Worm (Caenorhabditis elegans) whole organism, L4/young adult: ENCODE data around the gene daf-37.

ENCODE experiments used
- W03F9.2 ChIP-seq: fragments of 150-350 bp; optimal IDR thresholded peaks from 2 replicates; lab custom pipeline; 2014; ENCODE audit warnings: missing biosample characterization, missing genetic modification characterization
- dao-5 ChIP-seq: sonication (generic microtip); optimal IDR thresholded peaks from 2 replicates; lab custom pipeline; 2016; ENCODE audit warnings: missing genotype, missing genetic modification characterization, moderate library complexity, missing compliant biosample characterization
- him-1 ChIP-seq: sonication (generic microtip); optimal IDR thresholded peaks from 2 replicates; lab custom pipeline; 2016; ENCODE audit warnings: missing genotype, missing genetic modification reagents, missing genetic modification characterization, missing compliant biosample characterization

The daf-37 gene

DNA sequence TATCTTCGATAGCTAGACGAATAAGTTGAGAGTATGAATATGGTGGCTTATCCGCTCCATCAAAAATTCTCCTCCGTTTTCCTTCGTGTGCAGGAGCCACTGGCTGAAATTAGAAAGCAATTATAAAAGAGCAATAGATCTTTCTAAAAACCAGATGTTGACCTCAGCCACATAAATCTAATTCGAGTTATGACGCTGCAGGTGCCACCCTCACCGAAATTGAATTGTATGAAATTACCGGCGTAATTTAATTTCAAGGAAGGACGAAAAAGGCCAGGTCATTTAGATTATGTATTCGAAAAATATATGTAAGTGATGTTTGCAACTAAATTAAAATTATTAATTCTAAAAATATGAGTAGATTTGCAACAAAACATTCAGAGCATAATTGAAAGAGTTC, 17.2 kb downstream of the daf-37 start:
- TF ChIP-seq W03F9.2 (tag; lab: Kevin White, UChicago) (no peak), dao-5 (tag; lab: Kevin White, UChicago) (no peak), him-1 (tag; lab: Kevin White, UChicago) (no peak)

DNA sequence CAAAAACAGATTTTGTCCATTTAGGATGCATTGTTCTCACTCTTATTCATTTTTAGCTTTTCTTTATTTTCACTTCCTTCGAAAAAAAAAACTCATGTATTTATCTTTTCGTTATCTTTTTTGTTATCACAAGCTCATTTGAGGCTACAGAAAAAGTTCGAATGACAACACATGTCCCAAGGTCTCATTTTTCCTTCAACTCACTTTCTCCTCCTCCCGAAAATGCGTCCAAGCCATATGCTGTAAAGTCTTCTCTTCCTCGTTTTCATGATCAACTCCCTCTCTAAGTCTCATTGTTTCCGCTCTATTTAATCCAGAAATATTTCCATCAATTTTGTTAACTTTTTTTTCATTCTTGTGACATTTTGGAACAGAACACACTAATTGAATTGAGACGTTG, 26.7 kb downstream of the daf-37 start:
- no peak for TF ChIP-seq dao-5 (tag; lab: Kevin White, UChicago)
- TF ChIP-seq him-1 (tag; lab: Kevin White, UChicago): no peak
- TF ChIP-seq W03F9.2 (tag; lab: Kevin White, UChicago): no peak

DNA sequence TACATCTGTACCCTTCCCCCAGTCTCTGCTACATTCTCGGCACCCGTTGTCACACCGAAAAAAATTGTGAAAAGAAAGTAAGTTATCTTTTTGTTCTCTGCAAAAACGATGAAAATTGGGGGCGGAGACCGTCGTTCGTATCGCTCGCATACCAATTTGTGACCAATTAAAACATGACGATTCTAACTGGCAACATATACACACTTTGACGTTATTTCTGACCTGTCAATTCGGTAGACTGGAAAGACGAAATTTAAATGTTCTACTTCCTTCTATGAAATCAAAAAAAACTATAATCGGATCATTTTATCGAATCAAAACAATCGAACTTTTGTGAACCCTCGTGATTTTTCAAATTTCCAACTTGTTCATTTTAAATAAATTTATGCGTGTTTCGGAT, 27.5 kb downstream of the daf-37 start:
- TF ChIP-seq W03F9.2 (tag; lab: Kevin White, UChicago) (no peak), him-1 (tag; lab: Kevin White, UChicago) (no peak), dao-5 (tag; lab: Kevin White, UChicago) (no peak)

DNA sequence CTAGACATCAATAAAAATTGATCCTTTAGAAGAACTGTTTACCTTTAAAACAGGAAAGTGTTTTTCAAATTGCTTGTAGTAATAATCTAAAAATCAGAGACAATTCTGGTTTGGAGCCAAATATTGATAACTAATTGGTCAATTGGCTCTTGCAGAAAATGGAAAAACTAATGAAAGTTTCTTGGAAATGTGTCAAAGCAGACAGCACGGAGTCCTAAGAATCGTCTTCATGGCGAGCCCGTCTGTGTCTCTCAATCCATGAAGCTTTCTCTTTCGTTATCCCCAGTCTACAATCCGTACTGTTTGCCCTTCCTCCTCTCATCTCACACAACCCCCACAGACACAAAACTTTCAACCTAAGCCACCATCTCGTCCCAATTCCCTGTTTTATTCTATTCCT, 28.5 kb downstream of the daf-37 start, which contains the start of gene F40H3.1:
Gene F40H3.1, plus strand, starts transcription at position 301 of the 400 bp plus-strand sequence.
- TF ChIP-seq him-1 (tag; lab: Kevin White, UChicago): no peak
- no peak for TF ChIP-seq W03F9.2 (tag; lab: Kevin White, UChicago)
- TF ChIP-seq dao-5 (tag; lab: Kevin White, UChicago): no peak

DNA sequence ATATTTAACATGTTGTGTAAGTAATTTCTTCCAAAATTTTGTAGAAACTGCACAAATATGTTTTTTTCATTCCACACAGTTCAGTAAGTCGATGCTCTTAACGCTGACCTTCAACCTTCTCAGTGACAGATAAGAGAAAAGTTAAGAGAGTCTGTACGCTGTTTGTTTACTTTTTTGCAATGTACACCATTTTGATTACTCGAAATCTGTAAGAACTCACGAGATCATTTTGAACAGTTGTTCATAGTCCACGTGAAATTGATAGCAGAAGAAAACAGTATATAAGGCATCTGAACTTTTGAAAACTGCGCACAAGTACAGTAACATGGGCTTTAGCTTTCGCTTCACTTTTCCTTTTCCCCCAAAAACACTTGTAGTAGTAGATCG, 29.3 kb downstream of the daf-37 start:
- TF ChIP-seq W03F9.2 (tag; lab: Kevin White, UChicago) (no peak), him-1 (tag; lab: Kevin White, UChicago) (no peak), dao-5 (tag; lab: Kevin White, UChicago) (no peak)

DNA sequence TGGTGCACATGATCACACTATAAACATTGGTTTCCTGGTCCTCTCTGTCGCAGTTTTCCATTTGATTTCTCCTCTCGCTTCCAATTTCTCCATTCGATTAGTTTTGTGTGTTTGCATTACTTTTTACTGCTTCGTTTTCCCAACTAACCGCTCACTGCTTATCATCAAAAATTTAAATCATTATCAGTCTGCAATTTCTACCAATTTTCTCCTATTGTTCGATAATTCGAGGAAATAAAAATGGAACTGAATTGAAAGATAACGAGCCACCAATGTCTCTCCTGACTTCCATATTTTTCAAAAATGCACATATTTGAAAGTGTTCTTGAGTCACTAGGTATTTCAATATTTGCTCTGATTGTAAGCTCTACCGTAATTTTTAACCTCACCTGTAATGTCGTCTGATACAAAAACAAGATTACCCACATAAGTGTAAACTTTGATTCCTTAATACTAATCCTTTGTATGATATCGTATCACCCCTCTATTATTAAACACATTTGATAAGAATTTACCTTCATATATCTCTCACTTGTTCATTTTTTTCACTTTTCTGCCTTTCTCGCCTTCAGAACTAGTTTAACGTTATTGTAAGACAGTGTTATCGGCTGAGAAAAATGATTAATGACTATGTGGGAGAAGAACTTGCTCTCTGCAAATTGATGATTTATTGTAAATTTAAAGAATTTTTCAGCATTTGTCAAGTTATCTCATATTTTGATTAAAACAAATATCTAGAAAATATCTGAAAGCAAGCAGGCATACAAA, 29.9 kb downstream of the daf-37 start:
- TF ChIP-seq W03F9.2 (tag; lab: Kevin White, UChicago): no peak
- TF ChIP-seq him-1 (tag; lab: Kevin White, UChicago): no peak
- TF ChIP-seq dao-5 (tag; lab: Kevin White, UChicago): no peak

DNA sequence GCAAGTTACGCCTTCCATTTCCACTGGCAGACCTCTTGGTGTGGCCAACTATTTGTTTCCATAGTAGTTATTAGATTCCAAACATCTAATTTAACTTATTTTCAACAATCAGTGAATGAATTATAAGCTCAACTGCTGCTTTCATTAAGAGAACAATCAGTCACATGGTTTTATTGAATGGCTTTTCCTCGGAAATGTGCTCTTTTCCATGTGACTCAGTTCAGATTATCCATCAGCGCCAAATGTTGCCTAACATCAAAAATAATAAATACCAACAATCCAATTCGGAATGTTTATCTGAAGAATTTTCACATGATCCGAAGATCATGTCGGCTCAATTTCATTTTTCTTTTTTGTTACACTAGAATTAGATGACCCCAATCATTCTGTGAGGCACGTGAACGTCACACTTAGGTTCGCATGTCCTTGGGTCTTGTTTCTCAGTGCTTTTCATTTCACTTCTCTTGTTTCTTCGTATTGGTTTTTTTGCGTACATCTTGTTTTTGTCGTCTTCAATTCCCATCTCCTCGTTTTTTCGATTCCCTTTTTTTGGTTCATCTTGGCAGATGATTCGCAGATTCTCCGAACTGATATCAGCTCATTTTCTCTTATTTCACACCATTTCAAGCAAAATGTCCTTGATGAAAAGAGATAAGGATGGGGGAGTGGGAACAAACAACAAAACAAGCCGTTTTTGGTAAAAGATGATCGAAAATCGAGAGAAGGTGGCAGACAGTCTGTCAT, 31.7 kb downstream of the daf-37 start:
- no peak for TF ChIP-seq W03F9.2 (tag; lab: Kevin White, UChicago)
- no peak for TF ChIP-seq dao-5 (tag; lab: Kevin White, UChicago)
- no peak for TF ChIP-seq him-1 (tag; lab: Kevin White, UChicago)

DNA sequence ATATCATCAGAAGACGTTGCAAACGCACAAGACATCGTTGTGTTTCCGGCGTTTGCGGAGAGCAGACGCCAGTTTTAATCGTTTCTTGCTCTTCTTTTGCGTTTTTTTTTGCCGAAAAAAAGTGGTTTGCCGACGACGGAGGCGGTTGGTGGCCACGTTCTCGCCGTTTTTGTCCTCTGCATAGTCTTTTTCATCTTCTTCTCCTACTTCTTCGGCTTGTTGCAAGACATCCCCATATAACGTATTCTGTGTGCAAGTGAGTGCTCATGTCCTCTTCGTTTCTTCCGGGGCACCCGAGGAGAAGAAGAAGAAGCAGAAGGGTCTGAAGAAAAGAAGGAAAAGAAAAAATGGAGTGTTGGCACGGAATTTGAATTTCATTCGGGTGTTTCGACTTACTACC, 33.0 kb downstream of the daf-37 start:
- peak; percentile 13 for TF ChIP-seq him-1 (tag; lab: Kevin White, UChicago)
- no peak for TF ChIP-seq W03F9.2 (tag; lab: Kevin White, UChicago)

DNA sequence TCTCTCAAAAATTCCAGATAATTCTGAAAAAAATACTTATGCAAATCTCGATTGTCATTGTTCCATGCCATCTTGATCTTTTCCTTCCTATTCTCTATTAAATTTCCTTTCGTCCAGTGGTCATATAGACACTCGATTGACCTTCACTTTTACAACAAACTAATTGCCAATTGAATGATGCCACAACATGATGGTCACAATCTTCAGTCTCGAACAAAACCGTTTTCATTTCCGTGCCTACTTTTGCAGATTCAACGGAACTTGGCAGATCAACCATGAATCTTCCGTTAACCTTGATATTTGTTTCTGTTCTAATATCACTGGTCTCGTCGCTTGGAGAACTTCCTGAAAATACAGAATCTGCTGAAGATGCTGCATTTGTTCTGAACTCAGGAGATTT, 34.6 kb downstream of the daf-37 start, which contains the start of gene F40H3.2:
Gene F40H3.2, plus strand, starts transcription at position 250 of the 400 bp plus-strand sequence.
- TF ChIP-seq W03F9.2 (tag; lab: Kevin White, UChicago): no peak
- no peak for TF ChIP-seq him-1 (tag; lab: Kevin White, UChicago)

DNA sequence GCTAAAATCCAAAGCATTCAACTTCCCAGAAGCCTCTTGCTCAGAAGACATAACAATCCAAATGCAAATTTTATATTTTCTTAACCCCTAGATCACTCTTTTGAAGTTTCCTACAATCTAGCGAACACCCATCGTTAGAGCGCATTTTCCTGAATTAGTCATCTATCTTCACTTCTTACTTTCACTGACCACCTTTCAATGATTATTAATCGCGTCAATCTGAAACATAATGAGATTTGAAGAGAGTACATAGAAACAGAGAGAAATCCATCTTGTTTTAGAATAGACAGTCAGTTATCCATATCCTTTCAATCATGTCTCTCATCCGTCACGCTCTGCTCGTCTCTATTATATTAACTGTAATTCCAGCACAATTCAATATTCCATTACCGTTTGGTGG, 36.8 kb downstream of the daf-37 start, which contains the start of gene F40H3.3:
Gene F40H3.3, plus strand, starts transcription at position 280 of the 400 bp plus-strand sequence.
- no peak for TF ChIP-seq dao-5 (tag; lab: Kevin White, UChicago)
- no peak for TF ChIP-seq him-1 (tag; lab: Kevin White, UChicago)
- no peak for TF ChIP-seq W03F9.2 (tag; lab: Kevin White, UChicago)

DNA sequence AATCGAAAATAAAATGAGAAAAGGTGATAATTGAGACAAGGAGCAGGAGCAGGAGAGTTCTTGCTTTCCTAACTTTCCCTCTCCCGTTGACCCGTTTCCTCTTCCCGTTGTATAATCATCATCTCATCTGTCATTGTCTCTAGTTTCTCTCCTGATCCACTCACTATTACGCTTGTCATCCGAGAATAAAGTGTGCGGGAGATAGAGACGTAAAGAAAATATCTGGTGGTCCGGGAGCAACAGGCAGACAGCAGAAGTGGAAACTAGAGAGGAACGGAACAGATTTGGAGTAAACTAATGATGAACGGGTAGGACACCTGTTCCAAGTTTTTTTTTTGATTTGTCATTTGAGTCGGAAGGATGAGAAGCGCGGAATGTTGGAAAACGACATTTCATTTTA, 37.8 kb downstream of the daf-37 start:
- TF ChIP-seq him-1 (tag; lab: Kevin White, UChicago) (no peak), W03F9.2 (tag; lab: Kevin White, UChicago) (no peak), dao-5 (tag; lab: Kevin White, UChicago) (no peak)

DNA sequence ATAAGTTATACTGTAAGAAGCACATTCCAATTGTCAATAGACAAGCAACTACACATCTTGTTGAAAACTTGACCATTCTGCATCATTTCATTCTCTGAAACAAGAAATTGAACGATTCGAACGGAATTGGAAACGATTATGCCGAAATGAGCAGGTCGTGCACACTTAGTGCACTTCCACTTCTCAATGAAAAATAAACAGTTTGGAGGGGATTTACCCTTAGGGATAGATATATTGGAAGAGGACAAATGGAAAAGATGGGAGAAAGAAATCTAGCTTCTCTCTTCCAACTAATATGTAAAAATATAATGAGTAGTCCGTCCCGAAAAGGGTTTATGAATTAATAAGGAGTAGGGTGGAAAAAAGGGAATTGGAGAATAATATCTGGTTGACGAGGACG, 38.9 kb downstream of the daf-37 start, which contains the start of gene hst-3.1:
Gene hst-3.1, minus strand, starts transcription at position 101 of the 400 bp plus-strand sequence.
- TF ChIP-seq W03F9.2 (tag; lab: Kevin White, UChicago): no peak
- no peak for TF ChIP-seq him-1 (tag; lab: Kevin White, UChicago)
- no peak for TF ChIP-seq dao-5 (tag; lab: Kevin White, UChicago)

DNA sequence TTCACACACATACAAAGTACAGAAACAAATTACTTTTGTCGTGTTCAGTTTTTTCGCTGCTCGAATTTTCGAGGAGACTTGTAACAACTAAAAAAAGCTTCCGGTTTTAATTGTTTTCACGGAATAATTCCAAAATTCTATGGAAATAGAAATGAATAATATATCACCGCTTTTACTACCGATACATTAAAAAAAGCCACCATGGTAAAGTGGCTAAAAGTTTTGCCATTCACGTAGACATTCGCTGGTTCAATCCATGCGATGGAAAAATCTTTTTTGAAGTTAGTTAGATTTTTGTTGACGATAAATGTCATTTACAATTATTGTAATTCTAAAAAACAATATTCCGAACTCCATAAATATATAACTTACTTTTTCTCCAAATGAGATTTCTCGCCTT, 39.3 kb downstream of the daf-37 start:
- TF ChIP-seq W03F9.2 (tag; lab: Kevin White, UChicago) (no peak), him-1 (tag; lab: Kevin White, UChicago) (no peak), dao-5 (tag; lab: Kevin White, UChicago) (no peak)
